Fruit fly (Drosophila melanogaster) whole organism, prepupa: Measurements from ENCODE around the gene CG10513.

Experiments
- Blimp-1 ChIP-seq: fragments of 200-800 bp; sonication (Bioruptor generic); optimal IDR thresholded peaks from 3 replicates; lab custom pipeline; 2017; ENCODE audit warnings: missing biosample characterization, missing genetic modification characterization, mild to moderate bottlenecking, moderate library complexity, missing genetic modification reagents
- CG10631 ChIP-seq: fragments of 200-800 bp; sonication (Bioruptor generic); optimal IDR thresholded peaks from 2 replicates; lab custom pipeline; 2016; ENCODE audit warnings: missing biosample characterization, missing genetic modification characterization
- CG10669 ChIP-seq: fragments of 200-800 bp; sonication (Bioruptor generic); optimal IDR thresholded peaks from 3 replicates; lab custom pipeline; 2018; ENCODE audit warnings: missing biosample characterization, mild to moderate bottlenecking, missing genetic modification characterization, moderate library complexity
- CG1621 ChIP-seq: fragments of 200-800 bp; sonication (Bioruptor generic); optimal IDR thresholded peaks from 3 replicates; lab custom pipeline; 2018; ENCODE audit warnings: missing biosample characterization, mild to moderate bottlenecking, missing genetic modification characterization
- CG16779 ChIP-seq: fragments of 200-800 bp; sonication (Bioruptor generic); optimal IDR thresholded peaks from 3 replicates; lab custom pipeline; 2017; ENCODE audit warnings: missing biosample characterization, mild to moderate bottlenecking, missing genetic modification characterization
- CG3032 ChIP-seq: fragments of 200-800 bp; optimal IDR thresholded peaks from 2 replicates; lab custom pipeline; 2019; ENCODE audit warnings: missing biosample characterization, mild to moderate bottlenecking, missing genetic modification characterization, moderate library complexity
- CG34406 ChIP-seq: fragments of 200-800 bp; sonication (Bioruptor generic); optimal IDR thresholded peaks from 3 replicates; lab custom pipeline; 2016; ENCODE audit warnings: missing biosample characterization, missing genetic modification characterization
- CG3919 ChIP-seq: fragments of 200-800 bp; sonication (Bioruptor generic); optimal IDR thresholded peaks from 3 replicates; lab custom pipeline; 2016; ENCODE audit warnings: missing biosample characterization, missing genetic modification characterization
- CG4318 ChIP-seq: fragments of 200-800 bp; sonication (Bioruptor generic); optimal IDR thresholded peaks from 3 replicates; lab custom pipeline; 2017; ENCODE audit warnings: missing biosample characterization, mild to moderate bottlenecking, missing genetic modification characterization
- CG6276 ChIP-seq: fragments of 200-800 bp; sonication (Bioruptor generic); optimal IDR thresholded peaks from 2 replicates; lab custom pipeline; 2017; ENCODE audit warnings: missing biosample characterization, mild to moderate bottlenecking, missing genetic modification characterization
- CG7368 ChIP-seq: fragments of 200-800 bp; sonication (Bioruptor generic); optimal IDR thresholded peaks from 3 replicates; lab custom pipeline; 2016; ENCODE audit warnings: missing biosample characterization, missing genetic modification characterization
- CG8119 ChIP-seq: fragments of 200-800 bp; sonication (Bioruptor generic); IDR thresholded peaks from 3 replicates; pipeline ENCODE4 v1.3.6; 2022; ENCODE audit warnings: missing biosample characterization, missing genetic modification characterization
- CG8319 ChIP-seq: fragments of 200-800 bp; sonication (Bioruptor generic); optimal IDR thresholded peaks from 3 replicates; lab custom pipeline; 2016; ENCODE audit warnings: missing biosample characterization, missing genetic modification characterization
- CG8632 ChIP-seq: fragments of 200-800 bp; sonication (Bioruptor generic); optimal IDR thresholded peaks from 3 replicates; lab custom pipeline; 2016; ENCODE audit warnings: missing biosample characterization, missing genetic modification characterization
- Eip78C ChIP-seq: fragments of 200-800 bp; sonication (Bioruptor generic); peaks from one replicate; lab custom pipeline; 2016; ENCODE audit warnings: missing biosample characterization, missing genetic modification characterization
- Gug ChIP-seq: fragments of 200-800 bp; sonication (Bioruptor generic); IDR thresholded peaks from 2 replicates; pipeline ENCODE4 v1.3.6; 2022; ENCODE audit warnings: missing biosample characterization, missing genetic modification characterization
- Hr38 ChIP-seq: sonication (Bioruptor generic); optimal IDR thresholded peaks from 2 replicates; lab custom pipeline; 2016; ENCODE audit warnings: missing biosample characterization, missing genetic modification characterization
- OdsH ChIP-seq: fragments of 200-800 bp; sonication (Bioruptor generic); optimal IDR thresholded peaks from 3 replicates; lab custom pipeline; 2016; ENCODE audit warnings: missing biosample characterization, missing genetic modification characterization
- Sox15 ChIP-seq: fragments of 200-800 bp; sonication (Bioruptor generic); optimal IDR thresholded peaks from 3 replicates; lab custom pipeline; 2016; ENCODE audit warnings: missing biosample characterization, missing genetic modification characterization
- achi ChIP-seq: fragments of 200-800 bp; sonication (Bioruptor generic); optimal IDR thresholded peaks from 3 replicates; lab custom pipeline; 2016; ENCODE audit warnings: missing biosample characterization, missing genetic modification characterization
- acj6 ChIP-seq: fragments of 200-800 bp; sonication (Bioruptor generic); optimal IDR thresholded peaks from 3 replicates; lab custom pipeline; 2016; ENCODE audit warnings: missing biosample characterization, missing genetic modification characterization
- cyc ChIP-seq: fragments of 200-800 bp; sonication (Bioruptor generic); optimal IDR thresholded peaks from 3 replicates; lab custom pipeline; 2016; ENCODE audit warnings: missing biosample characterization, missing genetic modification characterization
- dsx ChIP-seq: fragments of 200-800 bp; optimal IDR thresholded peaks from 3 replicates; lab custom pipeline; 2019; ENCODE audit warnings: missing biosample characterization, mild to moderate bottlenecking, missing genetic modification characterization, moderate library complexity; ENCODE audit not compliant: poor library complexity, severe bottlenecking
- eg ChIP-seq: fragments of 200-800 bp; sonication (Bioruptor generic); IDR thresholded peaks from 3 replicates; pipeline ENCODE4 v1.3.6; 2022; ENCODE audit warnings: missing biosample characterization, missing genetic modification characterization
- esn ChIP-seq: fragments of 200-800 bp; sonication (Bioruptor generic); optimal IDR thresholded peaks from 2 replicates; lab custom pipeline; 2016; ENCODE audit warnings: missing biosample characterization, mild to moderate bottlenecking, missing genetic modification characterization, moderate library complexity
- fkh ChIP-seq: fragments of 200-800 bp; sonication (Bioruptor generic); optimal IDR thresholded peaks from 3 replicates; lab custom pipeline; 2017; ENCODE audit warnings: missing biosample characterization, mild to moderate bottlenecking, missing genetic modification characterization, moderate library complexity
- lz ChIP-seq: fragments of 200-800 bp; sonication (Bioruptor generic); optimal IDR thresholded peaks from 3 replicates; lab custom pipeline; 2016; ENCODE audit warnings: missing biosample characterization, missing genetic modification characterization
- net ChIP-seq: fragments of 200-800 bp; sonication (Bioruptor generic); optimal IDR thresholded peaks from 3 replicates; lab custom pipeline; 2016; ENCODE audit warnings: missing biosample characterization, missing genetic modification characterization
- salr ChIP-seq, 2 experiments: fragments of 200-800 bp; sonication (Bioruptor generic); optimal IDR thresholded peaks; 3 replicates each; lab custom pipeline; 2016 to 2018; ENCODE audit warnings: missing biosample characterization in 2 of 2, missing genetic modification characterization in 2 of 2, mild to moderate bottlenecking in 1 of 2
- spab ChIP-seq: fragments of 200-800 bp; sonication (Bioruptor generic); optimal IDR thresholded peaks from 2 replicates; lab custom pipeline; 2017; ENCODE audit warnings: missing biosample characterization, mild to moderate bottlenecking, missing genetic modification characterization, missing genetic modification reagents
- ss ChIP-seq, 2 experiments: fragments of 200-800 bp; sonication (Bioruptor generic); optimal IDR thresholded peaks; 2 replicates in 1 of 2; 3 replicates in 1 of 2; lab custom pipeline; 2017 to 2018; ENCODE audit warnings: mild to moderate bottlenecking in 2 of 2, missing biosample characterization in 2 of 2, missing genetic modification characterization in 2 of 2, moderate library complexity in 1 of 2
- svp ChIP-seq: fragments of 200-800 bp; sonication (Bioruptor generic); peaks from one replicate; lab custom pipeline; 2016; ENCODE audit warnings: missing biosample characterization, missing genetic modification characterization
- vri ChIP-seq: fragments of 200-800 bp; sonication (Bioruptor generic); optimal IDR thresholded peaks from 3 replicates; lab custom pipeline; 2016; ENCODE audit warnings: missing biosample characterization, mild to moderate bottlenecking, missing genetic modification characterization

Gene CG10513

DNA sequence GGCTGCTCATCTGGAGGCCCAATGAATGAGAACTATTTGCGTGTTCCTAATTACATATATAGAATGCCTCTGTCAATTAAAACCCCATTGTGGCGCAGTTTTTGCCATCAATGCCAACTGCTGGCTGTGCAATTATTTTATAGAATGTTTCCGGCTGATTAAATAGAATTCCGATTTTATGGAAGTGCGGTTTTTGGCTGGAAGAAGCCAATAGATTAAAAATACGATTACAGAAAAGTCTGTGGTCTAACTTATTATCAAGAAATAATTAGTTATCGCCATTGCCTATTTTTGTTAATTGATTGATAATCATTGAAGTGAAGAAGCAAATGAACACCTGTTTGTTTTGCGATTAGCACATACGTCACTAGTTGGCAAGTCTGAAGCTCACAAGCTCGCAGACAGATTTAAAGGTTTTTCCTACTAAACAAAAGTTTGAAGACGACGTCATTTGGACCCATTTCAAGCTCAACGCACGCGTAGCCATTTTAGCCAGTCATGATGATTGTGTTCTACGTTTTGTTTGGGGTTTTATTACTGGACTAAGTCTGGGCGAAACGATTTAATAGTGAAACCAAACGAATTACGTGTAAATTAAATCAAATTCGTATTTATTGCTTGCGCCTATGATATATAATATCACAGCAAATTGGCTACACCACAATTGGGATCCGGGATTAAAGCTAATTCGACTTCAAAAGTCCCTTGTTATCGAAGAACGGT is 29.0 kb upstream of the CG10513 start:
- TF ChIP-seq CG10669 (GFP tag; lab: Kevin White, UChicago): no peak
- peak; percentile 26 for TF ChIP-seq vri (GFP tag; lab: Kevin White, UChicago)
- peak; percentile 56 for TF ChIP-seq fkh (GFP tag; lab: Kevin White, UChicago)

- TF ChIP-seq fkh (GFP tag; lab: Kevin White, UChicago): peak; percentile 45
- no peak for TF ChIP-seq Eip78C (GFP tag; lab: Kevin White, UChicago)
- TF ChIP-seq svp (GFP tag; lab: Kevin White, UChicago): peak; percentile 97
- TF ChIP-seq, all 60 proteins: peak for 2
These were observed 26.9 kb upstream of the CG10513 start, which contains the start of gene CG31436 for dm6 chr3R:25303857-25304440. TSS of gene CG31436 (plus strand) at chr3R:25304137.

dm6 chr3R:25302239-25302638 is 25.2 kb upstream of the CG10513 start, which contains the start of gene CG31370:
TSS of gene CG31370 (plus strand) at chr3R:25302464.
- TF ChIP-seq svp (GFP tag; lab: Kevin White, UChicago) (no peak), CG10631 (GFP tag; lab: Kevin White, UChicago) (no peak), eg (GFP tag; lab: Robert Waterston, UW) (no peak), lz (GFP tag; lab: Kevin White, UChicago) (no peak), CG6276 (GFP tag; lab: Kevin White, UChicago) (no peak), Blimp-1 (GFP tag; lab: Kevin White, UChicago) (no peak), CG8319 (GFP tag; lab: Kevin White, UChicago) (no peak), CG8119 (GFP tag; lab: Robert Waterston, UW) (no peak), CG3032 (tag; lab: Kevin White, UChicago) (no peak), achi (GFP tag; lab: Kevin White, UChicago) (no peak)

DNA sequence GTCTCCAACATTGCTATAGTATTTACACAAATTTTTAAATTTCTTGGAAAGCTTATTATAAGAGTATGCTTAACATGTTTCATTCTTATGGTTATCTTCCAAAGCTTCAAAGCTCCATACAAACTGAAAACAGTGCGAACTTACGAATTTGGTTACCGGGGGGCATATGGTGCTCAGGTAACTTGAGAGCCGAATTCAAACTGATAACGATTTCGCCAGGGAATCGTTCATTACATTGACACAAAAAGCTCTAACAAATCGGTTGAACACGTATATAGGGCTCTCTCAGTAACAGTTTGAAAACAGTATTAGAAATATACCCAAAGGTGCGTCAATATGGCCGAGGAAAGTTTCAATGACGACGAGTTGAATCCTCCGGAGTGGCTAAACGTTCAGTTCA is 23.6 kb upstream of the CG10513 start, which contains the start of gene CG13659:
TSS of gene CG13659 (plus strand) at position 317 of the 400 bp plus-strand sequence.
- TF ChIP-seq vri (GFP tag; lab: Kevin White, UChicago): peak; percentile 3
- TF ChIP-seq Hr38 (GFP tag; lab: Kevin White, UChicago): no peak

DNA sequence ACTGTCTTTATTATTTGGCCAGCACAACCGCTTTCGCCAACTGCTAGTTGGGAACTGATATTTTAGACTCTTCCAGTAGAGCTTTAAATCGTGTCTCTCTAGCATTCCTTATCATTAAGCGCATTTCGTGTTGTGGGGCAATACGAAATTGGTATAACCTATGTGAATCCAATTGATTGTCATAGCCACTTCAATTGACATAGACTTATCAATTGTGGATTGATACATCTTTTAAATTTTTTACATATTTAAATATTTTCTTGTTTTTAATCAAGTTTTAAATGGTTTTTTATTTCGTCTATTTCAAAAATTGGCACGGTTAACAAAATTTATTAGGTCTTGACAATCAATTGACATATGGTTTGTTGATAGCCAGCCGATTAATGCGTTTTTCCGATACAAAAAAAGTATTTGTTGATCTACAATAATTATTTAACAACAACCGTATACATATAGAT is 22.5 kb upstream of the CG10513 start, which contains the start of gene CG31288:
TSS of gene CG31288 (minus strand) at position 51 of the 458 bp plus-strand sequence.
- TF ChIP-seq salr (GFP tag; optimal IDR thresholded peaks at IDR 0.05; lab: Kevin White, UChicago): no peak
- no peak for TF ChIP-seq CG34406 (GFP tag; lab: Kevin White, UChicago)
- TF ChIP-seq lz (GFP tag; lab: Kevin White, UChicago): no peak
- no peak for TF ChIP-seq CG8119 (GFP tag; lab: Robert Waterston, UW)
- TF ChIP-seq CG1621 (tag; lab: Kevin White, UChicago): no peak
- TF ChIP-seq spab: no peak

dm6 chr3R:25297678-25298077 is 20.7 kb upstream of the CG10513 start, which contains the start of gene CG31097:
TSS of gene CG31097 (minus strand) at chr3R:25297778.
- no peak for TF ChIP-seq cyc (GFP tag; lab: Kevin White, UChicago)
- no peak for TF ChIP-seq Gug (GFP tag; lab: Robert Waterston, UW)
- TF ChIP-seq CG4318: no peak
- TF ChIP-seq CG8632 (GFP tag; lab: Kevin White, UChicago): no peak
- TF ChIP-seq, all 60 proteins: peak for 0

- TF ChIP-seq dsx (GFP tag; lab: Kevin White, UChicago) (no peak), CG6276 (GFP tag; lab: Kevin White, UChicago) (peak; percentile 21), CG7368 (GFP tag; lab: Kevin White, UChicago) (no peak), CG16779 (tag; lab: Kevin White, UChicago) (no peak), net (GFP tag; lab: Kevin White, UChicago) (no peak), esn (GFP tag; lab: Kevin White, UChicago) (peak; percentile 5), ss (GFP tag; optimal IDR thresholded peaks at IDR 0.05; lab: Kevin White, UChicago) (peak in 1 of 2 experiments; percentile 4), CG8319 (GFP tag; lab: Kevin White, UChicago) (no peak), CG8119 (GFP tag; lab: Robert Waterston, UW) (no peak), svp (GFP tag; lab: Kevin White, UChicago) (peak; percentile 90), acj6 (GFP tag; lab: Kevin White, UChicago) (no peak), vri (GFP tag; lab: Kevin White, UChicago) (peak; percentile 79), OdsH (GFP tag; lab: Kevin White, UChicago) (no peak), Sox15 (GFP tag; lab: Kevin White, UChicago) (no peak), CG3919 (GFP tag; lab: Kevin White, UChicago) (no peak)
These were observed 18.5 kb upstream of the CG10513 start, which contains the start of gene CG31102 for dm6 chr3R:25295320-25296020. TSS of gene CG31102 (minus strand) at chr3R:25295594.
